Worm (Caenorhabditis elegans) whole organism, mixed stage, embryonic: ENCODE results near the gene fkh-4.

Experiments used
- ceh-43 ChIP-seq: fragments of 200-800 bp; sonication (Bioruptor generic); optimal IDR thresholded peaks from 2 replicates; lab custom pipeline; 2018; ENCODE audit warnings: mild to moderate bottlenecking, missing genetic modification characterization, moderate library complexity, missing compliant biosample characterization
- lsy-2 ChIP-seq: fragments of 150-350 bp; optimal IDR thresholded peaks from 2 replicates; lab custom pipeline; 2014; ENCODE audit warnings: missing biosample characterization, missing genetic modification characterization
- nhr-12 ChIP-seq: fragments of 150-350 bp; optimal IDR thresholded peaks from 2 replicates; lab custom pipeline; 2014; ENCODE audit warnings: missing biosample characterization, missing genetic modification characterization
- nhr-237 ChIP-seq: fragments of 150-350 bp; optimal IDR thresholded peaks from 2 replicates; lab custom pipeline; 2014; ENCODE audit warnings: missing biosample characterization, missing genetic modification characterization
- pha-4 ChIP-seq: fragments of 150-350 bp; optimal IDR thresholded peaks from 2 replicates; lab custom pipeline; 2018; ENCODE audit warnings: missing biosample characterization, missing genetic modification reagents, missing genetic modification characterization
- unc-39 ChIP-seq: fragments of 150-350 bp; optimal IDR thresholded peaks from 2 replicates; lab custom pipeline; 2014; ENCODE audit warnings: missing biosample characterization, missing genetic modification characterization
- unc-62 ChIP-seq: fragments of 150-350 bp; optimal IDR thresholded peaks from 2 replicates; lab custom pipeline; 2014; ENCODE audit warnings: missing biosample characterization, missing genetic modification reagents, missing genetic modification characterization

DNA sequence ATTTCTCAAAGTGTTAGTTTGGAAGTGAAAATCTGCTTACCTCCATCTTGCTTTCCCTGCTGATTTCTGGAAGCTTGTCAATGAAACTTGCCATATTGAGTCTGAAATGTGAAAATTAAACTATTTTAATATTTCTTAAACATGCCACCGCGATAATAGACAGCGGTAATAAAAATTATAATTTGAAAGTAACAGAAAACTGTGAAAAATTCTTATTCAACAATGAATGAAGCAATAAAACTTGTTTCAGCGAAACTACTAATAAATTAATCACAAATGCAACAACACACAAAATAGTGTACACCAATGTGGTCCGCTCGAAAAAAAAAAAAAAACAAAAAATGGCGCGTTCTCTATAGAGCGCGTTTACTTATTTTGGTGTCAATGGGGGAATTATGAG lies 22.9 kb upstream of the fkh-4 start, which contains the start of gene F02D10.6:
- TF ChIP-seq nhr-12 (tag; lab: Kevin White, UChicago) = no peak
- TF ChIP-seq nhr-237 (tag; lab: Kevin White, UChicago) = no peak
- TF ChIP-seq pha-4 (tag; lab: Kevin White, UChicago) = no peak
- no peak for TF ChIP-seq ceh-43 (GFP tag; lab: Kevin White, UChicago)
- no peak for TF ChIP-seq lsy-2 (tag; lab: Kevin White, UChicago)
- TF ChIP-seq unc-62 (GFP tag; lab: Kevin White, UChicago) = no peak
- no peak for TF ChIP-seq unc-39 (tag; lab: Kevin White, UChicago)
